Fruit fly (Drosophila melanogaster): ENCODE measurements around the gene CG42729.
A peak's percentile ranks its signal among the peaks of the same experiment; 100 is the strongest.

Gene CG42729

dm6 chr3L:15534274-15535227 lies 7.2 kb upstream of the CG42729 start (continued):
- TF ChIP-seq prd (optimal IDR thresholded peaks at IDR 0.05), result no peak
- peak; percentile 58 for TF ChIP-seq prd (GFP tag; IDR thresholded peaks at IDR 0.05)
- TF ChIP-seq chif (GFP tag; optimal IDR thresholded peaks at IDR 0.05), result peak; percentile 43 to 64
- no peak for TF ChIP-seq Optix (GFP tag; IDR thresholded peaks at IDR 0.05)
- peak; percentile 30 for TF ChIP-seq twi (tag; optimal IDR thresholded peaks at IDR 0.05)
- TF ChIP-seq Adf1 (GFP tag; IDR thresholded peaks at IDR 0.05), result peak; percentile 73
- no peak for TF ChIP-seq CG5245 (GFP tag; optimal IDR thresholded peaks at IDR 0.05)
- peak; percentile 68 for TF ChIP-seq CG13424 (tag; optimal IDR thresholded peaks at IDR 0.05)
- TF ChIP-seq exex (tag; optimal IDR thresholded peaks at IDR 0.05), result peak; percentile 3
- peak; percentile 48 for TF ChIP-seq gro (GFP tag; optimal IDR thresholded peaks at IDR 0.05)
- peak; percentile 87 for TF ChIP-seq CG18619 (GFP tag; optimal IDR thresholded peaks at IDR 0.05)
- peak; percentile 60 for TF ChIP-seq CG9215 (GFP tag; IDR thresholded peaks at IDR 0.05)
- TF ChIP-seq CG2199 (GFP tag; IDR thresholded peaks at IDR 0.05), result peak; percentile 10; the same call in 1 of the 3 replicates
- no peak for TF ChIP-seq bbx (GFP tag; IDR thresholded peaks at IDR 0.05; ENCODE audit: partially characterized antibody)
- TF ChIP-seq HLH4C (GFP tag; IDR thresholded peaks at IDR 0.05; ENCODE audit: partially characterized antibody), result no peak
- peak; percentile 32 for TF ChIP-seq Deaf1 (tag; optimal IDR thresholded peaks at IDR 0.05)
- peak; percentile 16 for TF ChIP-seq p53 (GFP tag; optimal IDR thresholded peaks at IDR 0.05)
- peak; percentile 61; the same call in 1 of the 2 replicates for TF ChIP-seq CG14441 (GFP tag; IDR thresholded peaks at IDR 0.05)
- peak; percentile 15 for TF ChIP-seq CG10654 (GFP tag; optimal IDR thresholded peaks at IDR 0.05)
- peak; percentile 35 for TF ChIP-seq PHDP (tag; optimal IDR thresholded peaks at IDR 0.05)
- peak; percentile 65 for TF ChIP-seq az2 (GFP tag; optimal IDR thresholded peaks at IDR 0.05)
- peak; percentile 71 for TF ChIP-seq CG15269 (tag; optimal IDR thresholded peaks at IDR 0.05)
- peak; percentile 53 for TF ChIP-seq nerfin-1 (tag; optimal IDR thresholded peaks at IDR 0.05)
- TF ChIP-seq wdn (GFP tag; IDR thresholded peaks at IDR 0.05), result no peak
- TF ChIP-seq CG31441 (GFP tag; IDR thresholded peaks at IDR 0.05), result peak; percentile 59; the same call in 1 of the 2 replicates
- TF ChIP-seq CG7786 (GFP tag; optimal IDR thresholded peaks at IDR 0.05), result peak; percentile 42
- peak; percentile 81 for TF ChIP-seq CG2678 (tag; optimal IDR thresholded peaks at IDR 0.05)
- peak; percentile 68 for TF ChIP-seq Abd-B (GFP tag; optimal IDR thresholded peaks at IDR 0.05)
- 0 out of 3 replicates have a peak, but pooled peaks have one; percentile 16 for TF ChIP-seq Dbx (GFP tag; IDR thresholded peaks at IDR 0.05)
- no peak for TF ChIP-seq salm (tag; optimal IDR thresholded peaks at IDR 0.05)
- no peak for TF ChIP-seq Spps (tag; optimal IDR thresholded peaks at IDR 0.05)
- TF ChIP-seq fu2 (GFP tag; optimal IDR thresholded peaks at IDR 0.05), result peak; percentile 16
- TF ChIP-seq CG14050 (GFP tag; IDR thresholded peaks at IDR 0.05), result no peak; the same call in 2 of the 3 replicates
- 0 out of 3 replicates have a peak, but pooled peaks have one; percentile 14 for TF ChIP-seq CG6175 (GFP tag; IDR thresholded peaks at IDR 0.05)
- TF ChIP-seq jing (GFP tag; optimal IDR thresholded peaks at IDR 0.05), result peak; percentile 37
- TF ChIP-seq tna (GFP tag; IDR thresholded peaks at IDR 0.05; ENCODE audit: partially characterized antibody), result no peak
- no peak for TF ChIP-seq run (tag; optimal IDR thresholded peaks at IDR 0.05)
- peak; percentile 20 for TF ChIP-seq lab (GFP tag; optimal IDR thresholded peaks at IDR 0.05)
- TF ChIP-seq CG12769 (tag; optimal IDR thresholded peaks at IDR 0.05), result peak; percentile 61
- TF ChIP-seq ac (GFP tag; optimal IDR thresholded peaks at IDR 0.05), result no peak
- no peak for TF ChIP-seq CG10543 (GFP tag; optimal IDR thresholded peaks at IDR 0.05)
- peak; percentile 37 for TF ChIP-seq sug (tag; optimal IDR thresholded peaks at IDR 0.05)
- TF ChIP-seq CG30403 (GFP tag; optimal IDR thresholded peaks at IDR 0.05), result peak; percentile 87
- TF ChIP-seq CG7928 (GFP tag; optimal IDR thresholded peaks at IDR 0.05), result no peak
- TF ChIP-seq CG8944 (GFP tag; optimal IDR thresholded peaks at IDR 0.05), result peak; percentile 59
- no peak for TF ChIP-seq CG30020 (tag; optimal IDR thresholded peaks at IDR 0.05)
- TF ChIP-seq CG12391 (tag; optimal IDR thresholded peaks at IDR 0.05), result peak; percentile 69
- peak; percentile 53 for TF ChIP-seq gcm (GFP tag; optimal IDR thresholded peaks at IDR 0.05)

Data from whole organism, embryonic.